Worm (Caenorhabditis elegans): Measurements from ENCODE around the gene mttu-1.
A peak's percentile ranks its signal among the peaks of the same experiment; 100 is the strongest.

mttu-1 gene

ce11 chrIV:11306548-11306947 lies 9.9 kb upstream of the mttu-1 start, which contains the start of gene B0035.13 (continued):
- no peak for TF ChIP-seq spr-1 (tag; optimal IDR thresholded peaks at IDR 0.05)
- TF ChIP-seq lir-3 (tag; optimal IDR thresholded peaks at IDR 0.05): no peak
- no peak for TF ChIP-seq nhr-6 (tag; optimal IDR thresholded peaks at IDR 0.05)
- no peak for TF ChIP-seq F37D6.2 (tag; optimal IDR thresholded peaks at IDR 0.05)
- TF ChIP-seq Y75B8A.6 (GFP tag; IDR thresholded peaks at IDR 0.05): no peak
- TF ChIP-seq mep-1 (tag; optimal IDR thresholded peaks at IDR 0.05): no peak
- no peak for TF ChIP-seq zip-2 (tag; optimal IDR thresholded peaks at IDR 0.05)
- no peak for TF ChIP-seq gei-8 (GFP tag; optimal IDR thresholded peaks at IDR 0.05)
- no peak for TF ChIP-seq pha-4 (GFP tag; IDR thresholded peaks at IDR 0.05)
- TF ChIP-seq pha-4 (tag; optimal IDR thresholded peaks at IDR 0.05): no peak
- TF ChIP-seq fkh-10 (GFP tag; optimal IDR thresholded peaks at IDR 0.05): no peak
- no peak for TF ChIP-seq rbr-2 (tag; optimal IDR thresholded peaks at IDR 0.05)
- TF ChIP-seq lin-39 (tag; optimal IDR thresholded peaks at IDR 0.05): no peak
- no peak for TF ChIP-seq mdl-1 (tag; optimal IDR thresholded peaks at IDR 0.05)
- TF ChIP-seq madf-9 (GFP tag; conservative IDR thresholded peaks at IDR 0.05): no peak
- no peak for TF ChIP-seq madf-5 (GFP tag; IDR thresholded peaks at IDR 0.05)
- TF ChIP-seq aha-1 (tag): no peak
- TF ChIP-seq cey-2 (tag; optimal IDR thresholded peaks at IDR 0.05; ENCODE audit: borderline replicate concordance, insufficient read depth): no peak
- TF ChIP-seq dmd-6 (GFP tag; IDR thresholded peaks at IDR 0.05): 0 out of 2 replicates have a peak, but pooled peaks have one; percentile 25
- TF ChIP-seq lin-38 (GFP tag; IDR thresholded peaks at IDR 0.05): no peak
- no peak for TF ChIP-seq ama-1 (optimal IDR thresholded peaks at IDR 0.05)
- no peak for TF ChIP-seq dmd-9 (GFP tag; IDR thresholded peaks at IDR 0.05)
- TF ChIP-seq T26A8.4 (GFP tag; IDR thresholded peaks at IDR 0.05): no peak
- TF ChIP-seq mxl-3 (GFP tag; optimal IDR thresholded peaks at IDR 0.05): peak; percentile 29
- no peak for TF ChIP-seq zip-11 (GFP tag; IDR thresholded peaks at IDR 0.05)
- no peak for TF ChIP-seq sdz-12 (GFP tag; optimal IDR thresholded peaks at IDR 0.05)
- no peak for TF ChIP-seq daf-8 (GFP tag; IDR thresholded peaks at IDR 0.05)
- TF ChIP-seq mdt-29 (GFP tag; IDR thresholded peaks at IDR 0.05): no peak
- no peak for TF ChIP-seq dpl-1 (GFP tag; optimal IDR thresholded peaks at IDR 0.05)
- TF ChIP-seq Y48G9A.11 (GFP tag; IDR thresholded peaks at IDR 0.05): no peak
- TF ChIP-seq duxl-1 (tag; optimal IDR thresholded peaks at IDR 0.05; ENCODE audit: poor library complexity): no peak
- peak; percentile 10 for TF ChIP-seq hlh-11 (tag; optimal IDR thresholded peaks at IDR 0.05)
- TF ChIP-seq nhr-41 (GFP tag; IDR thresholded peaks at IDR 0.05): no peak
- TF ChIP-seq Y5F2A.4 (GFP tag; optimal IDR thresholded peaks at IDR 0.05): no peak
- TF ChIP-seq mes-2 (tag; optimal IDR thresholded peaks at IDR 0.05; ENCODE audit: poor library complexity, severe bottlenecking): no peak
- no peak for TF ChIP-seq lin-1 (GFP tag; IDR thresholded peaks at IDR 0.05)
- TF ChIP-seq skn-1 (tag; optimal IDR thresholded peaks at IDR 0.05): no peak
- TF ChIP-seq php-3 (GFP tag; IDR thresholded peaks at IDR 0.05): peak; percentile 95
- no peak for TF ChIP-seq nhr-102 (tag; optimal IDR thresholded peaks at IDR 0.05)
- TF ChIP-seq lim-7 (GFP tag; IDR thresholded peaks at IDR 0.05): no peak
- no peak for TF ChIP-seq daf-16 (GFP tag; optimal IDR thresholded peaks at IDR 0.05)
- peak; percentile 39 for TF ChIP-seq daf-16 (tag; optimal IDR thresholded peaks at IDR 0.05)
- TF ChIP-seq jun-1 (tag; optimal IDR thresholded peaks at IDR 0.05): no peak
- no peak for TF ChIP-seq ceh-62 (tag; optimal IDR thresholded peaks at IDR 0.05)
- TF ChIP-seq ceh-82 (tag; optimal IDR thresholded peaks at IDR 0.05): no peak
- peak; percentile 43 for TF ChIP-seq nhr-28 (tag; optimal IDR thresholded peaks at IDR 0.05)
- no peak for TF ChIP-seq tag-97 (GFP tag; IDR thresholded peaks at IDR 0.05)
- TF ChIP-seq unc-62 (GFP tag; optimal IDR thresholded peaks at IDR 0.05 in 1 of 2): no peak
- no peak for TF ChIP-seq unc-62 (tag; optimal IDR thresholded peaks at IDR 0.05)
- TF ChIP-seq daf-19 (GFP tag; conservative IDR thresholded peaks at IDR 0.05): no peak
- no peak for TF ChIP-seq ZK546.5 (tag; optimal IDR thresholded peaks at IDR 0.05)
- TF ChIP-seq snpc-1.2 (GFP tag; IDR thresholded peaks at IDR 0.05): no peak
- TF ChIP-seq ceh-44 (GFP tag; IDR thresholded peaks at IDR 0.05): no peak
- no peak for TF ChIP-seq F26F4.8 (GFP tag; conservative IDR thresholded peaks at IDR 0.05)

Measured in whole organism, L4 larva.